Worm (Caenorhabditis elegans): ENCODE results near the gene F39C12.1.
A peak's percentile ranks its signal among the peaks of the same experiment; 100 is the strongest.

The F39C12.1 gene

ce11 chrX:4861413-4861812 lies 8.4 kb upstream of the F39C12.1 start:
- TF ChIP-seq che-1 (tag; optimal IDR thresholded peaks at IDR 0.05) (no peak), ceh-6 (GFP tag; optimal IDR thresholded peaks at IDR 0.05) (no peak), syd-9 (tag; optimal IDR thresholded peaks at IDR 0.05) (no peak), hlh-13 (GFP tag; optimal IDR thresholded peaks at IDR 0.05) (no peak), fkh-6 (tag; optimal IDR thresholded peaks at IDR 0.05) (no peak), ttx-3 (tag; optimal IDR thresholded peaks at IDR 0.05) (no peak)

ce11 chrX:4859582-4860095 lies 6.6 kb upstream of the F39C12.1 start, which contains the start of gene add-1:
TSS of gene add-1 (minus strand) at chrX:4860045.
- TF ChIP-seq hlh-15 (tag; optimal IDR thresholded peaks at IDR 0.05), result no peak
- no peak for TF ChIP-seq ets-4 (tag; optimal IDR thresholded peaks at IDR 0.05)
- TF ChIP-seq K09A11.1 (tag; optimal IDR thresholded peaks at IDR 0.05; ENCODE audit: insufficient read depth), result no peak
- no peak for TF ChIP-seq unc-55 (GFP tag; optimal IDR thresholded peaks at IDR 0.05)
- no peak for TF ChIP-seq tbx-7 (tag; optimal IDR thresholded peaks at IDR 0.05)
- TF ChIP-seq sdc-2 (tag; optimal IDR thresholded peaks at IDR 0.05), result no peak
- TF ChIP-seq unc-42 (tag; optimal IDR thresholded peaks at IDR 0.05), result peak; percentile 47
- no peak for TF ChIP-seq hlh-6 (tag; optimal IDR thresholded peaks at IDR 0.05)

ce11 chrX:4844765-4845164 lies 8.2 kb downstream of the F39C12.1 start:
- TF ChIP-seq ztf-16 (tag; optimal IDR thresholded peaks at IDR 0.05) (no peak), dve-1 (tag; optimal IDR thresholded peaks at IDR 0.05) (no peak), tbx-7 (tag; optimal IDR thresholded peaks at IDR 0.05) (no peak), ceh-24 (tag; optimal IDR thresholded peaks at IDR 0.05) (no peak), K09A11.1 (tag; optimal IDR thresholded peaks at IDR 0.05; ENCODE audit: insufficient read depth) (no peak), hlh-6 (tag; optimal IDR thresholded peaks at IDR 0.05) (no peak), gmeb-2 (tag; optimal IDR thresholded peaks at IDR 0.05) (no peak)

ce11 chrX:4842305-4842704 lies 10.7 kb downstream of the F39C12.1 start:
- TF ChIP-seq K02D7.2 (tag; optimal IDR thresholded peaks at IDR 0.05), result no peak
- TF ChIP-seq pax-1 (tag; optimal IDR thresholded peaks at IDR 0.05), result no peak
- TF ChIP-seq ets-4 (tag; optimal IDR thresholded peaks at IDR 0.05), result no peak
- no peak for TF ChIP-seq ceh-22 (tag; optimal IDR thresholded peaks at IDR 0.05)
- no peak for TF ChIP-seq unc-3 (GFP tag; conservative IDR thresholded peaks at IDR 0.05)
- TF ChIP-seq unc-3 (tag; optimal IDR thresholded peaks at IDR 0.05), result no peak
- TF ChIP-seq hlh-6 (tag; optimal IDR thresholded peaks at IDR 0.05), result no peak
- TF ChIP-seq elt-2 (tag; optimal IDR thresholded peaks at IDR 0.05), result no peak
- no peak for TF ChIP-seq syd-9 (tag; optimal IDR thresholded peaks at IDR 0.05)
- TF ChIP-seq ceh-24 (tag; optimal IDR thresholded peaks at IDR 0.05), result no peak
- no peak for TF ChIP-seq hlh-13 (GFP tag; optimal IDR thresholded peaks at IDR 0.05)

- TF ChIP-seq rnt-1 (tag; optimal IDR thresholded peaks at IDR 0.05) (no peak), ztf-16 (tag; optimal IDR thresholded peaks at IDR 0.05) (no peak), nhr-232 (tag; optimal IDR thresholded peaks at IDR 0.05) (no peak), pat-9 (tag; optimal IDR thresholded peaks at IDR 0.05) (no peak), hlh-15 (tag; optimal IDR thresholded peaks at IDR 0.05) (no peak), unc-55 (GFP tag; optimal IDR thresholded peaks at IDR 0.05) (no peak), zip-5 (tag; optimal IDR thresholded peaks at IDR 0.05) (no peak), pax-1 (tag; optimal IDR thresholded peaks at IDR 0.05) (no peak), dve-1 (tag; optimal IDR thresholded peaks at IDR 0.05) (no peak), ahr-1 (tag; optimal IDR thresholded peaks at IDR 0.05) (no peak), lim-6 (tag; optimal IDR thresholded peaks at IDR 0.05) (no peak), hlh-30 (tag; optimal IDR thresholded peaks at IDR 0.05; ENCODE audit: insufficient read depth) (no peak), ceh-48 (tag; optimal IDR thresholded peaks at IDR 0.05) (no peak), elt-4 (tag; optimal IDR thresholded peaks at IDR 0.05) (no peak), ceh-45 (GFP tag; IDR thresholded peaks at IDR 0.05) (no peak), gmeb-2 (tag; optimal IDR thresholded peaks at IDR 0.05) (no peak), ceh-6 (GFP tag; optimal IDR thresholded peaks at IDR 0.05) (no peak)
These were observed 12.3 kb downstream of the F39C12.1 start for ce11 chrX:4840653-4841052.

All from whole organism, late embryonic.